Worm (Caenorhabditis elegans) whole organism, young adult: ENCODE measurements around the gene ZC13.10.

Experiments used
- D2030.7 ChIP-seq: fragments of 200-800 bp; sonication (Bioruptor generic); IDR thresholded peaks from 2 replicates; pipeline ENCODE4 v1.3.6; 2022; ENCODE audit warnings: missing genetic modification reagents, missing genetic modification characterization, missing compliant biosample characterization
- F10E7.11 ChIP-seq: sonication (generic microtip); optimal IDR thresholded peaks from 2 replicates; lab custom pipeline; 2017; ENCODE audit warnings: mild to moderate bottlenecking, missing genetic modification characterization, moderate library complexity, missing compliant biosample characterization
- F57C9.4 ChIP-seq: sonication (generic microtip); optimal IDR thresholded peaks from 2 replicates; lab custom pipeline; 2017; ENCODE audit warnings: mild to moderate bottlenecking, missing genetic modification characterization, missing compliant biosample characterization
- K11D2.4 ChIP-seq: fragments of 200-800 bp; sonication (Bioruptor generic); IDR thresholded peaks from 2 replicates; pipeline ENCODE4 v1.3.6; 2022; ENCODE audit warnings: missing genetic modification reagents, missing genetic modification characterization, missing compliant biosample characterization
- Y53G8AR.9 ChIP-seq: fragments of 200-800 bp; sonication (Bioruptor generic); conservative IDR thresholded peaks from 2 replicates; pipeline ENCODE4 v1.3.6; 2022; ENCODE audit warnings: missing genetic modification reagents, missing genetic modification characterization, missing compliant biosample characterization
- ama-1 ChIP-seq, 3 experiments: fragments of 150-350 bp in 1 of 3; sonication (generic microtip) in 2 of 3; optimal IDR thresholded peaks; 2 replicates each; lab custom pipeline; 2014 to 2018; ENCODE audit warnings: missing biosample characterization in 2 of 3, missing genetic modification characterization in 2 of 3, missing genetic modification reagents in 2 of 3
- aptf-2 ChIP-seq: fragments of 200-800 bp; sonication (Bioruptor generic); conservative IDR thresholded peaks from 2 replicates; pipeline ENCODE4 v1.3.6; 2022; ENCODE audit warnings: missing genetic modification reagents, missing genetic modification characterization, missing compliant biosample characterization
- bed-1 ChIP-seq: fragments of 200-800 bp; sonication (Bioruptor generic); IDR thresholded peaks from 2 replicates; pipeline ENCODE4 v1.3.6; 2022; ENCODE audit warnings: missing genetic modification reagents, missing genetic modification characterization, missing compliant biosample characterization
- ceh-100 ChIP-seq: fragments of 200-800 bp; sonication (Bioruptor generic); IDR thresholded peaks from 2 replicates; pipeline ENCODE4 v1.3.6; 2022; ENCODE audit warnings: missing genetic modification reagents, missing genetic modification characterization, missing compliant biosample characterization
- ceh-27 ChIP-seq: fragments of 200-800 bp; sonication (Bioruptor generic); optimal IDR thresholded peaks from 2 replicates; lab custom pipeline; 2018; ENCODE audit warnings: mild to moderate bottlenecking, missing genetic modification characterization, moderate library complexity, missing compliant biosample characterization
- ceh-40 ChIP-seq: fragments of 200-800 bp; sonication (Bioruptor generic); IDR thresholded peaks from 2 replicates; pipeline ENCODE4 v1.3.6; 2022; ENCODE audit warnings: missing genetic modification characterization, missing compliant biosample characterization
- ekl-4 ChIP-seq: fragments of 200-800 bp; sonication (Bioruptor generic); IDR thresholded peaks from 2 replicates; pipeline ENCODE4 v1.3.6; 2022; ENCODE audit warnings: missing genetic modification reagents, missing genetic modification characterization, missing compliant biosample characterization
- hlh-12 ChIP-seq: sonication (generic microtip); optimal IDR thresholded peaks from 2 replicates; lab custom pipeline; 2016; ENCODE audit warnings: missing genetic modification characterization, missing compliant biosample characterization
- hmg-1.2 ChIP-seq: fragments of 200-800 bp; sonication (Bioruptor generic); IDR thresholded peaks from 2 replicates; pipeline ENCODE4 v1.3.6; 2022; ENCODE audit warnings: missing genetic modification reagents, missing genetic modification characterization, missing compliant biosample characterization
- lin-54 ChIP-seq: fragments of 200-800 bp; sonication (Bioruptor generic); optimal IDR thresholded peaks from 2 replicates; lab custom pipeline; 2018; ENCODE audit warnings: mild to moderate bottlenecking, missing genetic modification characterization, missing compliant biosample characterization
- lsl-1 ChIP-seq: fragments of 200-800 bp; sonication (Bioruptor generic); optimal IDR thresholded peaks from 2 replicates; lab custom pipeline; 2018; ENCODE audit warnings: mild to moderate bottlenecking, missing genetic modification characterization, moderate library complexity, missing compliant biosample characterization
- madf-3 ChIP-seq: fragments of 200-800 bp; sonication (Bioruptor generic); IDR thresholded peaks from 2 replicates; pipeline ENCODE4 v1.3.6; 2022; ENCODE audit warnings: missing genetic modification reagents, missing genetic modification characterization, missing compliant biosample characterization
- madf-6 ChIP-seq: fragments of 200-800 bp; sonication (Bioruptor generic); IDR thresholded peaks from 2 replicates; pipeline ENCODE4 v1.3.6; 2022; ENCODE audit warnings: missing genetic modification reagents, missing genetic modification characterization, missing compliant biosample characterization
- mcd-1 ChIP-seq: fragments of 200-800 bp; sonication (Bioruptor generic); IDR thresholded peaks from 2 replicates; pipeline ENCODE4 v1.3.6; 2022; ENCODE audit warnings: missing genetic modification reagents, missing genetic modification characterization, missing compliant biosample characterization
- nfyb-1 ChIP-seq: fragments of 200-800 bp; sonication (Bioruptor generic); IDR thresholded peaks from 2 replicates; pipeline ENCODE4 v1.3.6; 2022; ENCODE audit warnings: missing genetic modification reagents, missing genetic modification characterization, missing compliant biosample characterization
- nhr-120 ChIP-seq: fragments of 200-800 bp; sonication (Bioruptor generic); IDR thresholded peaks from 2 replicates; pipeline ENCODE4 v1.3.6; 2022; ENCODE audit warnings: missing genetic modification characterization, missing compliant biosample characterization
- nhr-27 ChIP-seq: fragments of 200-800 bp; sonication (Bioruptor generic); optimal IDR thresholded peaks from 2 replicates; lab custom pipeline; 2018; ENCODE audit warnings: mild to moderate bottlenecking, missing genetic modification characterization, moderate library complexity, missing compliant biosample characterization
- nhr-80 ChIP-seq: sonication (generic microtip); optimal IDR thresholded peaks from 2 replicates; lab custom pipeline; 2016; ENCODE audit warnings: missing genetic modification characterization, missing compliant biosample characterization
- nhr-90 ChIP-seq: sonication (generic microtip); optimal IDR thresholded peaks from 2 replicates; lab custom pipeline; 2016; ENCODE audit warnings: missing genotype, mild to moderate bottlenecking, missing genetic modification characterization, missing compliant biosample characterization
- sea-2 ChIP-seq: fragments of 200-800 bp; sonication (Bioruptor generic); IDR thresholded peaks from 2 replicates; pipeline ENCODE4 v1.3.6; 2022; ENCODE audit warnings: missing genetic modification characterization, missing compliant biosample characterization
- snpc-1.1 ChIP-seq: sonication (generic microtip); optimal IDR thresholded peaks from 2 replicates; lab custom pipeline; 2017; ENCODE audit warnings: missing genetic modification characterization, mild to moderate bottlenecking, missing compliant biosample characterization, antibody characterized with exemption, moderate library complexity, missing genotype, missing genetic modification reagents; ENCODE audit not compliant: insufficient read depth
- snpc-1.3 ChIP-seq: sonication (generic microtip); optimal IDR thresholded peaks from 2 replicates; lab custom pipeline; 2017; ENCODE audit warnings: missing genetic modification characterization, mild to moderate bottlenecking, missing compliant biosample characterization, antibody characterized with exemption, moderate library complexity, missing genotype, missing genetic modification reagents; ENCODE audit not compliant: insufficient read depth
- snpc-4 ChIP-seq, 5 experiments: fragments of 150-350 bp in 1 of 5; sonication (generic microtip) in 4 of 5; optimal IDR thresholded peaks; 2 replicates each; lab custom pipeline; 2014 to 2018; ENCODE audit warnings: missing genetic modification characterization in 5 of 5, missing biosample characterization in 3 of 5, antibody characterized with exemption in 2 of 5, mild to moderate bottlenecking in 2 of 5, missing compliant biosample characterization in 2 of 5, missing genotype in 2 of 5, moderate library complexity in 2 of 5, missing genetic modification reagents in 1 of 5
- tbp1 ChIP-seq: fragments of 200-800 bp; sonication (Bioruptor generic); optimal IDR thresholded peaks from 2 replicates; lab custom pipeline; 2018; ENCODE audit warnings: mild to moderate bottlenecking, missing genetic modification characterization, missing compliant biosample characterization
- tbx-9 ChIP-seq: sonication (generic microtip); optimal IDR thresholded peaks from 2 replicates; lab custom pipeline; 2016; ENCODE audit warnings: borderline replicate concordance, missing genetic modification characterization, inconsistent platforms, missing compliant biosample characterization
- zfh-2 ChIP-seq: fragments of 200-800 bp; sonication (Bioruptor generic); conservative IDR thresholded peaks from 2 replicates; pipeline ENCODE4 v1.3.6; 2022; ENCODE audit warnings: missing genetic modification reagents, missing genetic modification characterization, missing compliant biosample characterization
- ztf-28 ChIP-seq: fragments of 200-800 bp; sonication (Bioruptor generic); IDR thresholded peaks from 2 replicates; pipeline ENCODE4 v1.3.6; 2022; ENCODE audit warnings: missing genetic modification reagents, missing genetic modification characterization, missing compliant biosample characterization
- ztf-3 ChIP-seq: fragments of 200-800 bp; sonication (Bioruptor generic); optimal IDR thresholded peaks from 2 replicates; lab custom pipeline; 2018; ENCODE audit warnings: mild to moderate bottlenecking, missing genetic modification characterization, missing compliant biosample characterization

ZC13.10 gene

ce11 chrX:938269-938883 is 36.0 kb upstream of the ZC13.10 start, which contains the start of gene F53H8.3:
Gene F53H8.3 (plus strand): TSS chrX:938543.
- TF ChIP-seq nhr-80 (tag; lab: Kevin White, UChicago) (peak; percentile 70), F57C9.4 (tag; lab: Kevin White, UChicago) (no peak)
- TF ChIP-seq, all 124 proteins: peak for 1

ce11 chrX:936013-936412 is 33.6 kb upstream of the ZC13.10 start:
- TF ChIP-seq snpc-4 (GFP tag; optimal IDR thresholded peaks at IDR 0.05; lab: Kevin White, UChicago) (no peak), snpc-4 (tag; optimal IDR thresholded peaks at IDR 0.05; lab: Kevin White, UChicago) (peak in 3 of 4 experiments; percentile 56 to 93 (median 92)), lin-54 (GFP tag; lab: Kevin White, UChicago) (no peak), hmg-1.2 (GFP tag; lab: Robert Waterston, UW) (peak; percentile 47; the same call in 1 of the 2 replicates), nfyb-1 (GFP tag; lab: Robert Waterston, UW) (no peak)

ce11 chrX:933504-933903 is 31.1 kb upstream of the ZC13.10 start, which contains the start of gene F35H12.1:
Gene F35H12.1 (plus strand): TSS chrX:933804.
- TF ChIP-seq ceh-100 (GFP tag; lab: Robert Waterston, UW): no peak
- TF ChIP-seq hlh-12 (tag; lab: Kevin White, UChicago): no peak
- no peak for TF ChIP-seq snpc-1.1
- no peak for TF ChIP-seq ceh-40 (GFP tag; lab: Robert Waterston, UW)
- no peak for TF ChIP-seq tbp1
- TF ChIP-seq lin-54 (GFP tag; lab: Kevin White, UChicago): no peak
- TF ChIP-seq Y53G8AR.9 (GFP tag; lab: Robert Waterston, UW): no peak
- TF ChIP-seq bed-1 (GFP tag; lab: Robert Waterston, UW): no peak
- no peak for TF ChIP-seq snpc-1.3
- no peak for TF ChIP-seq aptf-2
- no peak for TF ChIP-seq tbx-9
- TF ChIP-seq, all 124 proteins: peak for 0

- no peak for TF ChIP-seq madf-6
- TF ChIP-seq madf-3 (GFP tag; lab: Robert Waterston, UW): no peak
- TF ChIP-seq hmg-1.2 (GFP tag; lab: Robert Waterston, UW): peak; percentile 4; the same call in 1 of the 2 replicates
- 0 out of 2 replicates have a peak, but pooled peaks have one; percentile 45 for TF ChIP-seq K11D2.4
- no peak for TF ChIP-seq ztf-3
- TF ChIP-seq ceh-27 (GFP tag; lab: Kevin White, UChicago): peak; percentile 0
- no peak for TF ChIP-seq mcd-1 (GFP tag; lab: Robert Waterston, UW)
- TF ChIP-seq ama-1 (optimal IDR thresholded peaks at IDR 0.05; lab: Kevin White, UChicago): no peak
- TF ChIP-seq ama-1 (GFP tag; optimal IDR thresholded peaks at IDR 0.05; lab: Kevin White, UChicago): no peak
Observed at ce11 chrX:932874-933273, 30.5 kb upstream of the ZC13.10 start.

- TF ChIP-seq F10E7.11 (tag; lab: Kevin White, UChicago) (no peak), sea-2 (GFP tag; lab: Robert Waterston, UW) (no peak), nhr-90 (tag; lab: Kevin White, UChicago) (no peak), D2030.7 (GFP tag; lab: Robert Waterston, UW) (no peak), zfh-2 (no peak), nhr-27 (tag; lab: Kevin White, UChicago) (no peak), nfyb-1 (GFP tag; lab: Robert Waterston, UW) (no peak), tbp1 (no peak), ztf-28 (GFP tag; lab: Robert Waterston, UW) (no peak), snpc-1.3 (no peak), K11D2.4 (no peak), lsl-1 (no peak), nhr-120 (GFP tag; lab: Robert Waterston, UW) (no peak), snpc-1.1 (no peak), ekl-4 (no peak)
Observed at ce11 chrX:927632-928031, 25.2 kb upstream of the ZC13.10 start.
